Worm (Caenorhabditis elegans): ENCODE results near the gene K02D10.3.

Gene K02D10.3

ce11 chrIII:8733237-8733636, 38.5 kb downstream of the K02D10.3 start (continued):
- TF ChIP-seq nhr-41 (GFP tag; IDR thresholded peaks at IDR 0.05) (no peak), duxl-1 (tag; optimal IDR thresholded peaks at IDR 0.05; ENCODE audit: poor library complexity) (no peak), dmd-6 (GFP tag; IDR thresholded peaks at IDR 0.05) (peak; percentile 30; the same call in 1 of the 2 replicates), ceh-82 (tag; optimal IDR thresholded peaks at IDR 0.05) (no peak), ceh-20 (GFP tag; IDR thresholded peaks at IDR 0.05) (no peak), vab-7 (GFP tag; IDR thresholded peaks at IDR 0.05) (no peak), lin-1 (GFP tag; IDR thresholded peaks at IDR 0.05) (no peak), D1046.2 (GFP tag; IDR thresholded peaks at IDR 0.05) (no peak), daf-19 (GFP tag; conservative IDR thresholded peaks at IDR 0.05) (no peak), aha-1 (tag) (peak; percentile 91), lin-39 (tag; optimal IDR thresholded peaks at IDR 0.05) (no peak), ztf-11 (tag; optimal IDR thresholded peaks at IDR 0.05) (no peak), hmg-1.1 (GFP tag; IDR thresholded peaks at IDR 0.05) (0 out of 2 replicates have a peak, but pooled peaks have one; percentile 25), egl-43 (GFP tag; IDR thresholded peaks at IDR 0.05) (no peak), hif-1 (tag; optimal IDR thresholded peaks at IDR 0.05) (no peak), lin-13 (GFP tag; optimal IDR thresholded peaks at IDR 0.05) (no peak), tag-97 (GFP tag; IDR thresholded peaks at IDR 0.05) (no peak), nhr-28 (tag; optimal IDR thresholded peaks at IDR 0.05) (peak; percentile 60), set-16 (GFP tag; IDR thresholded peaks at IDR 0.05) (no peak), lim-7 (GFP tag; IDR thresholded peaks at IDR 0.05) (no peak), daf-8 (GFP tag; IDR thresholded peaks at IDR 0.05) (no peak), mdl-1 (tag; optimal IDR thresholded peaks at IDR 0.05) (no peak), jun-1 (tag; optimal IDR thresholded peaks at IDR 0.05) (no peak), ceh-44 (GFP tag; IDR thresholded peaks at IDR 0.05) (no peak), nhr-111 (GFP tag; optimal IDR thresholded peaks at IDR 0.05) (no peak), T26A8.4 (GFP tag; IDR thresholded peaks at IDR 0.05) (no peak), ces-1 (GFP tag; optimal IDR thresholded peaks at IDR 0.05) (no peak), gei-8 (GFP tag; optimal IDR thresholded peaks at IDR 0.05) (peak; percentile 5), Y5F2A.4 (GFP tag; optimal IDR thresholded peaks at IDR 0.05) (no peak), mxl-3 (GFP tag; optimal IDR thresholded peaks at IDR 0.05) (peak; percentile 50), nhr-237 (tag; optimal IDR thresholded peaks at IDR 0.05) (no peak), lin-15B (tag; optimal IDR thresholded peaks at IDR 0.05) (no peak), spr-1 (tag; optimal IDR thresholded peaks at IDR 0.05) (no peak), pqm-1 (tag; optimal IDR thresholded peaks at IDR 0.05) (peak; percentile 32), F49E8.2 (tag; optimal IDR thresholded peaks at IDR 0.05; ENCODE audit: borderline replicate concordance) (no peak), madf-5 (GFP tag; IDR thresholded peaks at IDR 0.05) (no peak), Y75B8A.6 (GFP tag; IDR thresholded peaks at IDR 0.05) (no peak), attf-4 (tag; optimal IDR thresholded peaks at IDR 0.05) (no peak), dve-1 (tag; optimal IDR thresholded peaks at IDR 0.05; ENCODE audit: insufficient read depth) (peak; percentile 10), nhr-10 (tag; optimal IDR thresholded peaks at IDR 0.05) (no peak), dpl-1 (GFP tag; optimal IDR thresholded peaks at IDR 0.05) (no peak), ZK337.2 (GFP tag; IDR thresholded peaks at IDR 0.05) (no peak), egl-27 (tag; optimal IDR thresholded peaks at IDR 0.05) (no peak), F26F4.8 (GFP tag; conservative IDR thresholded peaks at IDR 0.05) (no peak), ceh-28 (tag; optimal IDR thresholded peaks at IDR 0.05) (no peak), nhr-25 (tag; optimal IDR thresholded peaks at IDR 0.05; ENCODE audit: borderline replicate concordance, insufficient read depth) (peak; percentile 40), pha-4 (GFP tag; IDR thresholded peaks at IDR 0.05) (no peak), pha-4 (tag; optimal IDR thresholded peaks at IDR 0.05) (peak; percentile 99), zfp-2 (tag; optimal IDR thresholded peaks at IDR 0.05) (no peak), rbr-2 (tag; optimal IDR thresholded peaks at IDR 0.05) (no peak), R02D3.7 (tag; optimal IDR thresholded peaks at IDR 0.05) (no peak), ceh-32 (tag; optimal IDR thresholded peaks at IDR 0.05; ENCODE audit: poor library complexity) (no peak)

Measured in whole organism, L4 larva.